Worm (Caenorhabditis elegans) whole organism, early embryonic: ENCODE measurements around the gene K09E9.1.

Source experiments
- F13C5.2 ChIP-seq: sonication (generic microtip); optimal IDR thresholded peaks from 2 replicates; lab custom pipeline; 2017; ENCODE audit warnings: mild to moderate bottlenecking, missing genetic modification characterization, inconsistent platforms, missing compliant biosample characterization
- ama-1 ChIP-seq: fragments of 150-350 bp; optimal IDR thresholded peaks from 2 replicates; lab custom pipeline; 2014
- ceh-36 ChIP-seq: sonication (generic microtip); optimal IDR thresholded peaks from 2 replicates; lab custom pipeline; 2016; ENCODE audit warnings: missing genetic modification characterization, inconsistent platforms, missing compliant biosample characterization
- flt-1 ChIP-seq: fragments of 200-800 bp; sonication (Bioruptor generic); IDR thresholded peaks from 2 replicates; pipeline ENCODE4 v1.3.6; 2022; ENCODE audit warnings: missing genetic modification characterization, missing compliant biosample characterization
- hmbx-1 ChIP-seq: sonication (generic microtip); optimal IDR thresholded peaks from 2 replicates; lab custom pipeline; 2016; ENCODE audit warnings: mild to moderate bottlenecking, missing genetic modification characterization, missing compliant biosample characterization
- hnd-1 ChIP-seq: sonication (generic microtip); optimal IDR thresholded peaks from 2 replicates; lab custom pipeline; 2016; ENCODE audit warnings: missing genetic modification characterization, missing compliant biosample characterization
- pes-1 ChIP-seq: fragments of 200-800 bp; sonication (Bioruptor generic); IDR thresholded peaks from 2 replicates; pipeline ENCODE4 v1.3.6; 2022; ENCODE audit warnings: missing genetic modification reagents, missing genetic modification characterization, missing compliant biosample characterization

DNA sequence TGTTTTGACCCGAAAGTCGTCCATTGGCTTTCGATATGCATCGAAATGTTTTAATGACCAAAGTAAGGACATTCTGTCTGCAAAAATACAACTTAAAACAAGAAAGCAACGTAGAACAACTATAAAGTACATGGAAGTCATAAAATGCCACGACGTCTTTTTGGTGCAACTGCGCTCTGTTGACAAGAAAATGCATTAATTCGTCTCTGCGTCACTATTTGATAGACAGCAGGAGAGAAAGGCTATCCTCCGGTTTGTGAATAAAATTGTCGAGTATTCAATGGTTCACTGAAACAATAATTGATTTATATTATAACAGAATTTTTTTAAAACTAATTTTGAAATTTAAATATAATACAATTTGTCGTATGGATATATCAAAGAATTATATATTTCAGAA lies 3.9 kb upstream of the K09E9.1 start, which contains the start of gene ergi-3:
- no peak for TF ChIP-seq ceh-36 (tag; lab: Kevin White, UChicago)
- TF ChIP-seq ama-1 (lab: Kevin White, UChicago), result no peak
- TF ChIP-seq F13C5.2 (tag; lab: Kevin White, UChicago), result peak; percentile 26
- no peak for TF ChIP-seq flt-1 (GFP tag; lab: Robert Waterston, UW)
- no peak for TF ChIP-seq hnd-1 (tag; lab: Kevin White, UChicago)
- TF ChIP-seq pes-1 (GFP tag; lab: Robert Waterston, UW), result no peak
- no peak for TF ChIP-seq hmbx-1 (tag; lab: Kevin White, UChicago)
